Worm (Caenorhabditis elegans): ENCODE measurements around the gene F20A1.8.

F20A1.8 gene

DNA sequence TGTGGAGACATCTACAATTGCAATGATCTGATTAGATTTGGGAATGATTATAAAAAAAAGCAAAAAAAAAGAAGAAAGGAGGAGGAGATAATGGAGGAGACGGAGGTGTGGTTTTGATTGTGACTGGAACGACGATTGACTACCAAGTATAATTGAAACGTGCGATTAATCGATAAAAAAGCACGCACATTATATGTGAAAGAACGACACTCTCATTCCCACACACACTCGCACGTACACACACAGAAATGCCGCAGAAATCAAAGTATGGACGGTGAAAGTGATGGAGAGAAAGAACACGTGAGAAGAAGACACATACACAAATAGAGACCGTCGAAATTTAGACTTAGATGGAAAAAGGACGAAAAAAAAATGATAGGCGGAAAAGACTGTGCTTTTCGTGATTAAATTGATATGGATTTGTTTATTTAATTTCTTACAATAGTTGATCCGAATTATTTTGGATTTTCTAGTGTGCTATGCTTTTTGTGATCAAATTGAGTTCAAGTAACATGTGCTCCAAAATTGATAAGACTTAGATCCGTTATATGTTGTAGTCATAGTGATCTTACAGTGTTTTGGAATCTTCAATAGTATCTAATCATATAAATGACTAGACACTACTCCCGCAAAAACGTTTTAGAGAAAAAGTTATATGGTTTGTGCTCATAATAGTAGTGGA is 46.4 kb upstream of the F20A1.8 start, which contains the start of gene nhr-135 (continued):
- TF ChIP-seq mxl-3 (GFP tag; optimal IDR thresholded peaks at IDR 0.05) (peak; percentile 87), mep-1 (tag; optimal IDR thresholded peaks at IDR 0.05) (peak; percentile 72), mdl-1 (tag; optimal IDR thresholded peaks at IDR 0.05) (peak; percentile 82 to 97), ctbp-1 (GFP tag; IDR thresholded peaks at IDR 0.05) (0 out of 2 replicates have a peak, but pooled peaks have one; percentile 33), hlh-11 (tag; optimal IDR thresholded peaks at IDR 0.05) (peak; percentile 93), pha-4 (GFP tag; IDR thresholded peaks at IDR 0.05) (no peak), pha-4 (tag; optimal IDR thresholded peaks at IDR 0.05) (no peak), nhr-25 (tag; optimal IDR thresholded peaks at IDR 0.05; ENCODE audit: borderline replicate concordance, insufficient read depth) (peak; percentile 24), fos-1 (tag; optimal IDR thresholded peaks at IDR 0.05) (peak; percentile 0), zip-2 (tag; optimal IDR thresholded peaks at IDR 0.05) (no peak), nhr-48 (tag; optimal IDR thresholded peaks at IDR 0.05) (peak; percentile 89), saeg-2 (GFP tag; IDR thresholded peaks at IDR 0.05) (0 out of 2 replicates have a peak, but pooled peaks have one; percentile 45)

DNA sequence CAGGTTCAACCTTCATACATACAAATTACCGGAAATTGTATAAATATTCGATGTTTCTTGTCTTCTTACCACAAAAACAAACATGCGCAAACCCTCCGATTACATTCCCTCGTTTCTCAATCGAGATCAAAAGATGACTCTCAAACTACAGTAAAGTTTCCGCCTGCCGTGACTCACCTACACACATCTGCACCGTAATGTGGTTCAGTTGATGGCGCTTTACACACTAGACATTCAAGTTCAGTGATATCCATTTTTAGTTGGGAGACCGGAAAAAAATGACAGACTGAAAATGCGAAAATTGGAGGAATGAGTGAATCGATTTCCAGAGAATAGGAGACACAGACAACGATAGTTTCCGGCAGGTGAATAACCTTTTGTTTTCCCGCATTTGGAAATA is 43.9 kb upstream of the F20A1.8 start, which contains the start of gene nhr-286:
nhr-286 (minus strand) TSS at position 324 of the 400 bp plus-strand sequence.
- TF ChIP-seq zfp-3 (GFP tag; conservative IDR thresholded peaks at IDR 0.05) (no peak), hlh-30 (tag; optimal IDR thresholded peaks at IDR 0.05; ENCODE audit: insufficient read depth) (peak; percentile 13), ama-1 (optimal IDR thresholded peaks at IDR 0.05) (peak; percentile 25), dve-1 (tag; optimal IDR thresholded peaks at IDR 0.05; ENCODE audit: insufficient read depth) (peak; percentile 32)

DNA sequence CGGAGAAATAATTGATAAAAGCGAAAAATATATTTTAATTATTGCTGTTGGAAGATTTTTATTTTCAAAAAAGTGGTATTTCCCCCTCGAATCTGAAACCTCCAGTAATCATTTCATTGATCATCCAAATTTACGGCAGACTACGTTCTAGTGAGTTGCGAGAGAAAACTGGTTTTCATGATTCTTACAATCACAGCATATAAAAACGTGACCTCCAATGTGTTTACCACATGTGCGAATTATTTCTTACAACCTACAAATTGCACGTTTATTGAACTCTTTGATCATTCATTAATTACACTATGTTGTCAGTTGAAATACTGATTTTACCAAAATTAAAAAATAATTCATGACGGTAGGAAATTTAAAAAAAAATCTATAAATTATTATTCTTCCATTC is 41.8 kb upstream of the F20A1.8 start:
- TF ChIP-seq aha-1 (tag) (peak; percentile 87), dve-1 (tag; optimal IDR thresholded peaks at IDR 0.05; ENCODE audit: insufficient read depth) (peak; percentile 43), mdl-1 (tag; optimal IDR thresholded peaks at IDR 0.05) (peak in 1 of 2 experiments; percentile 80), mep-1 (tag; optimal IDR thresholded peaks at IDR 0.05) (peak; percentile 40), nhr-25 (tag; optimal IDR thresholded peaks at IDR 0.05; ENCODE audit: borderline replicate concordance, insufficient read depth) (peak; percentile 50), nhr-77 (tag; optimal IDR thresholded peaks at IDR 0.05) (peak; percentile 61), nhr-28 (tag; optimal IDR thresholded peaks at IDR 0.05) (peak; percentile 95), dpl-1 (GFP tag; optimal IDR thresholded peaks at IDR 0.05) (peak; percentile 28), daf-19 (GFP tag; conservative IDR thresholded peaks at IDR 0.05) (no peak), unc-62 (GFP tag; optimal IDR thresholded peaks at IDR 0.05 in 1 of 2) (peak in 1 of 2 experiments; percentile 84), unc-62 (tag; optimal IDR thresholded peaks at IDR 0.05) (no peak), ces-1 (GFP tag; optimal IDR thresholded peaks at IDR 0.05) (no peak), nhr-41 (GFP tag; IDR thresholded peaks at IDR 0.05) (no peak), daf-16 (GFP tag; optimal IDR thresholded peaks at IDR 0.05) (no peak), daf-16 (tag; optimal IDR thresholded peaks at IDR 0.05) (peak; percentile 24), lin-29 (GFP tag; IDR thresholded peaks at IDR 0.05) (no peak), hlh-11 (tag; optimal IDR thresholded peaks at IDR 0.05) (peak; percentile 18), nhr-48 (tag; optimal IDR thresholded peaks at IDR 0.05) (peak; percentile 40), dmd-6 (GFP tag; IDR thresholded peaks at IDR 0.05) (peak; percentile 81), nhr-102 (tag; optimal IDR thresholded peaks at IDR 0.05) (peak; percentile 58), hlh-30 (tag; optimal IDR thresholded peaks at IDR 0.05; ENCODE audit: insufficient read depth) (peak; percentile 80), lsy-2 (tag; optimal IDR thresholded peaks at IDR 0.05) (peak in 1 of 2 experiments; percentile 39), F26F4.8 (GFP tag; conservative IDR thresholded peaks at IDR 0.05) (no peak), mxl-3 (GFP tag; optimal IDR thresholded peaks at IDR 0.05) (peak; percentile 92)

DNA sequence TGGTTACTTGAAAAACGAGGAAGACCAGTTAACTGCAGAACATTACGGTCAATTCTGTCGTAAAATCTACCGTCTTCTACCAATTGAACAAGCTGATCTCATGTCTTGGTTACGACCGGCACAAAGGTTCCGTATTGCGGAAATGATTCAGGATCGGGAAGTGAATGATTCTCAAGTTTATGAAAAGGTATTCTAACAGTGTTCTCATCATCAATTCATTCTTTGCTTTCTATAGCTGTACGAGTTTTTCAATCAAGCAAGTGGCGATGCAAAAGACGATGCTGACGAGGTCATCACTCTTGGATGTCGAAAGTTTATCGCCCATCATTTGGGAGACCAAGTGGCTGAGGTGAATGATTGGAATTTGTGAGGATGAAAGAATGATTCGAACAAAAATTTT is 39.9 kb upstream of the F20A1.8 start:
- TF ChIP-seq zag-1 (tag; optimal IDR thresholded peaks at IDR 0.05): no peak
- no peak for TF ChIP-seq cey-2 (tag; optimal IDR thresholded peaks at IDR 0.05; ENCODE audit: borderline replicate concordance, insufficient read depth)
- TF ChIP-seq lin-38 (GFP tag; IDR thresholded peaks at IDR 0.05): no peak
- TF ChIP-seq ceh-82 (tag; optimal IDR thresholded peaks at IDR 0.05): no peak
- TF ChIP-seq unc-62 (GFP tag; optimal IDR thresholded peaks at IDR 0.05 in 1 of 2): peak in 1 of 2 experiments; percentile 95
- no peak for TF ChIP-seq unc-62 (tag; optimal IDR thresholded peaks at IDR 0.05)
- no peak for TF ChIP-seq mdl-1 (tag; optimal IDR thresholded peaks at IDR 0.05)
- no peak for TF ChIP-seq arid-1 (GFP tag; conservative IDR thresholded peaks at IDR 0.05)
